Fruit fly (Drosophila melanogaster) whole organism, embryonic: ENCODE measurements around the gene CG9393.

Source experiments
- B-H1 ChIP-seq: fragments of 200-800 bp; sonication (Bioruptor generic); IDR thresholded peaks from 3 replicates; pipeline ENCODE4 v1.3.6; 2022; ENCODE audit warnings: missing biosample characterization, missing genetic modification characterization
- Bdp1 ChIP-seq: fragments of 200-800 bp; sonication (Bioruptor generic); optimal IDR thresholded peaks from 3 replicates; lab custom pipeline; 2016; ENCODE audit warnings: missing biosample characterization, missing genetic modification characterization
- CG10366 ChIP-seq: fragments of 200-800 bp; sonication (Bioruptor generic); IDR thresholded peaks from 2 replicates; pipeline ENCODE4 v1.3.6; 2022; ENCODE audit warnings: missing biosample characterization, missing genetic modification characterization
- CG10654 ChIP-seq: fragments of 200-800 bp; sonication (Bioruptor generic); optimal IDR thresholded peaks from 2 replicates; lab custom pipeline; 2016; ENCODE audit warnings: missing biosample characterization, missing genetic modification characterization
- CG12299 ChIP-seq: fragments of 200-800 bp; sonication (Bioruptor generic); optimal IDR thresholded peaks from 2 replicates; lab custom pipeline; 2018; ENCODE audit warnings: missing biosample characterization, mild to moderate bottlenecking, missing genetic modification characterization
- CG13296 ChIP-seq: fragments of 200-800 bp; sonication (Bioruptor generic); optimal IDR thresholded peaks from 3 replicates; lab custom pipeline; 2018; ENCODE audit warnings: missing biosample characterization, mild to moderate bottlenecking, missing genetic modification characterization
- CG14014 ChIP-seq: fragments of 200-800 bp; sonication (Bioruptor generic); IDR thresholded peaks from 2 replicates; pipeline ENCODE4 v1.3.6; 2022; ENCODE audit warnings: missing biosample characterization, missing genetic modification characterization
- CG14050 ChIP-seq: fragments of 200-800 bp; sonication (Bioruptor generic); IDR thresholded peaks from 3 replicates; pipeline ENCODE4 v1.3.6; 2022; ENCODE audit warnings: missing biosample characterization, missing genetic modification characterization
- CG15696 ChIP-seq: fragments of 200-800 bp; sonication (Bioruptor generic); optimal IDR thresholded peaks from 2 replicates; lab custom pipeline; 2019; ENCODE audit warnings: missing biosample characterization, mild to moderate bottlenecking, missing genetic modification characterization, moderate library complexity
- CG18011 ChIP-seq: fragments of 200-800 bp; sonication (Bioruptor generic); optimal IDR thresholded peaks from 2 replicates; lab custom pipeline; 2017; ENCODE audit warnings: missing biosample characterization, missing genetic modification characterization, mild to moderate bottlenecking, moderate library complexity, missing genotype
- CG30403 ChIP-seq: fragments of 200-800 bp; sonication (Bioruptor generic); optimal IDR thresholded peaks from 3 replicates; lab custom pipeline; 2016; ENCODE audit warnings: missing biosample characterization, missing genetic modification characterization
- CG33213 ChIP-seq: fragments of 200-800 bp; sonication (Bioruptor generic); optimal IDR thresholded peaks from 3 replicates; lab custom pipeline; 2016; ENCODE audit warnings: missing biosample characterization, missing genetic modification characterization
- CG4404 ChIP-seq: fragments of 200-800 bp; sonication (Bioruptor generic); IDR thresholded peaks from 2 replicates; pipeline ENCODE4 v1.3.6; 2022; ENCODE audit warnings: missing biosample characterization, missing genetic modification characterization
- CG5953 ChIP-seq: fragments of 200-800 bp; sonication (Bioruptor generic); IDR thresholded peaks from 2 replicates; pipeline ENCODE4 v1.3.6; 2022; ENCODE audit warnings: missing biosample characterization, missing genetic modification characterization
- CG6654 ChIP-seq: fragments of 200-800 bp; sonication (Bioruptor generic); optimal IDR thresholded peaks from 2 replicates; lab custom pipeline; 2017; ENCODE audit warnings: missing biosample characterization, mild to moderate bottlenecking, missing genetic modification characterization
- CG6683 ChIP-seq: fragments of 200-800 bp; sonication (Bioruptor generic); optimal IDR thresholded peaks from 2 replicates; lab custom pipeline; 2017; ENCODE audit warnings: missing biosample characterization, mild to moderate bottlenecking, missing genetic modification characterization, missing genetic modification reagents
- CG6854 ChIP-seq: fragments of 200-800 bp; sonication (Bioruptor generic); optimal IDR thresholded peaks from 3 replicates; lab custom pipeline; 2017; ENCODE audit warnings: missing biosample characterization, mild to moderate bottlenecking, missing genetic modification characterization
- CG7786 ChIP-seq: fragments of 200-800 bp; sonication (Bioruptor generic); optimal IDR thresholded peaks from 2 replicates; lab custom pipeline; 2016; ENCODE audit warnings: missing biosample characterization, missing genetic modification characterization
- CG7987 ChIP-seq: fragments of 200-800 bp; sonication (Bioruptor generic); optimal IDR thresholded peaks from 2 replicates; lab custom pipeline; 2018; ENCODE audit warnings: missing biosample characterization, mild to moderate bottlenecking, missing genetic modification characterization, moderate library complexity
- CG8290 ChIP-seq, 3 experiments: fragments of 200-800 bp; sonication (Bioruptor generic); optimal IDR thresholded peaks; 2 replicates each; lab custom pipeline; 2016 to 2019; ENCODE audit warnings: missing biosample characterization in 3 of 3, missing genetic modification characterization in 3 of 3, mild to moderate bottlenecking in 2 of 3, moderate library complexity in 1 of 3
- CG8944 ChIP-seq: fragments of 200-800 bp; sonication (Bioruptor generic); optimal IDR thresholded peaks from 3 replicates; lab custom pipeline; 2016; ENCODE audit warnings: missing biosample characterization, missing genetic modification characterization
- CTCF ChIP-seq: fragments of 200-800 bp; sonication (Bioruptor generic); optimal IDR thresholded peaks from 2 replicates; lab custom pipeline; 2017; ENCODE audit warnings: missing biosample characterization, mild to moderate bottlenecking, missing genetic modification characterization, moderate library complexity
- Dek ChIP-seq: fragments of 200-800 bp; sonication (Bioruptor generic); optimal IDR thresholded peaks from 3 replicates; lab custom pipeline; 2019; ENCODE audit warnings: missing biosample characterization, mild to moderate bottlenecking, missing genetic modification characterization, moderate library complexity
- HmgD ChIP-seq: fragments of 200-800 bp; sonication (Bioruptor generic); optimal IDR thresholded peaks from 3 replicates; lab custom pipeline; 2016; ENCODE audit warnings: missing biosample characterization, missing genetic modification characterization
- Nf-YA ChIP-seq: fragments of 200-800 bp; sonication (Bioruptor generic); IDR thresholded peaks from 2 replicates; pipeline ENCODE4 v1.3.6; 2022; ENCODE audit warnings: missing biosample characterization, missing genetic modification characterization
- Spps ChIP-seq: fragments of 200-800 bp; sonication (Bioruptor generic); optimal IDR thresholded peaks from 2 replicates; lab custom pipeline; 2018; ENCODE audit warnings: missing biosample characterization, mild to moderate bottlenecking, missing genetic modification characterization
- Usf ChIP-seq: fragments of 200-800 bp; sonication (Bioruptor generic); optimal IDR thresholded peaks from 2 replicates; lab custom pipeline; 2017; ENCODE audit warnings: missing genotype, missing biosample characterization, missing genetic modification characterization
- al ChIP-seq: fragments of 200-800 bp; sonication (Bioruptor generic); IDR thresholded peaks from 2 replicates; pipeline ENCODE4 v1.3.6; 2022; ENCODE audit warnings: missing biosample characterization, missing genetic modification characterization
- ap ChIP-seq: fragments of 200-800 bp; sonication (Bioruptor generic); IDR thresholded peaks from 2 replicates; pipeline ENCODE4 v1.3.6; 2022; ENCODE audit warnings: missing biosample characterization, missing genetic modification characterization
- az2 ChIP-seq: fragments of 200-800 bp; sonication (Bioruptor generic); optimal IDR thresholded peaks from 3 replicates; lab custom pipeline; 2016; ENCODE audit warnings: missing biosample characterization, missing genetic modification characterization
- bbx ChIP-seq: fragments of 200-800 bp; sonication (Bioruptor generic); IDR thresholded peaks from 2 replicates; pipeline ENCODE4 v1.3.6; 2022; ENCODE audit warnings: missing biosample characterization, missing genetic modification characterization; ENCODE audit not compliant: partially characterized antibody
- bowl ChIP-seq: fragments of 200-800 bp; sonication (Bioruptor generic); IDR thresholded peaks from 2 replicates; pipeline ENCODE4 v1.3.6; 2022; ENCODE audit warnings: missing biosample characterization, missing genetic modification characterization
- btn ChIP-seq: fragments of 200-800 bp; sonication (Bioruptor generic); optimal IDR thresholded peaks from 2 replicates; lab custom pipeline; 2016; ENCODE audit warnings: missing biosample characterization, missing genetic modification characterization
- dpn ChIP-seq, 2 experiments: fragments of 200-800 bp; sonication (Bioruptor generic); optimal IDR thresholded peaks; 3 replicates each; lab custom pipeline; 2016; ENCODE audit warnings: missing biosample characterization in 2 of 2, missing genetic modification characterization in 2 of 2
- exex ChIP-seq: fragments of 200-800 bp; sonication (Bioruptor generic); optimal IDR thresholded peaks from 4 replicates; lab custom pipeline; 2018; ENCODE audit warnings: missing biosample characterization, mild to moderate bottlenecking, missing genetic modification characterization, moderate library complexity
- her ChIP-seq: fragments of 200-800 bp; sonication (Bioruptor generic); optimal IDR thresholded peaks from 2 replicates; lab custom pipeline; 2016; ENCODE audit warnings: missing biosample characterization, missing genetic modification characterization
- lbe ChIP-seq: fragments of 200-800 bp; sonication (Bioruptor generic); optimal IDR thresholded peaks from 2 replicates; lab custom pipeline; 2016; ENCODE audit warnings: missing biosample characterization, mild to moderate bottlenecking, missing genetic modification characterization
- lmd ChIP-seq: fragments of 200-800 bp; sonication (Bioruptor generic); IDR thresholded peaks from 2 replicates; pipeline ENCODE4 v1.3.6; 2022; ENCODE audit warnings: missing biosample characterization, missing genetic modification characterization
- nerfin-1 ChIP-seq: fragments of 200-800 bp; sonication (Bioruptor generic); optimal IDR thresholded peaks from 3 replicates; lab custom pipeline; 2019; ENCODE audit warnings: missing biosample characterization, mild to moderate bottlenecking, missing genetic modification characterization, moderate library complexity
- nmo ChIP-seq: fragments of 200-800 bp; sonication (Bioruptor generic); optimal IDR thresholded peaks from 2 replicates; lab custom pipeline; 2018; ENCODE audit warnings: missing biosample characterization, mild to moderate bottlenecking, missing genetic modification characterization, moderate library complexity
- onecut ChIP-seq: fragments of 200-800 bp; sonication (Bioruptor generic); IDR thresholded peaks from 2 replicates; pipeline ENCODE4 v1.3.6; 2022; ENCODE audit warnings: missing biosample characterization, missing genetic modification characterization
- pros ChIP-seq: fragments of 200-800 bp; sonication (Bioruptor generic); optimal IDR thresholded peaks from 3 replicates; lab custom pipeline; 2019; ENCODE audit warnings: missing biosample characterization, mild to moderate bottlenecking, missing genetic modification characterization, moderate library complexity
- repo ChIP-seq: fragments of 200-800 bp; sonication (Bioruptor generic); optimal IDR thresholded peaks from 2 replicates; lab custom pipeline; 2016; ENCODE audit warnings: missing biosample characterization, missing genetic modification characterization
- sima ChIP-seq: fragments of 200-800 bp; sonication (Bioruptor generic); optimal IDR thresholded peaks from 2 replicates; lab custom pipeline; 2016; ENCODE audit warnings: missing biosample characterization, missing genetic modification characterization
- ttk ChIP-seq: fragments of 200-800 bp; sonication (Bioruptor generic); IDR thresholded peaks from 2 replicates; pipeline ENCODE4 v2.1.2; 2022; ENCODE audit warnings: missing biosample characterization, missing genetic modification characterization
- tup ChIP-seq: fragments of 200-800 bp; sonication (Bioruptor generic); optimal IDR thresholded peaks from 2 replicates; lab custom pipeline; 2016; ENCODE audit warnings: missing biosample characterization, mild to moderate bottlenecking, missing genetic modification characterization, moderate library complexity
- unc-4 ChIP-seq: fragments of 200-800 bp; sonication (Bioruptor generic); IDR thresholded peaks from 2 replicates; pipeline ENCODE4 v1.3.6; 2022; ENCODE audit warnings: missing biosample characterization, missing genetic modification characterization; ENCODE audit not compliant: partially characterized antibody
- wor ChIP-seq: fragments of 200-800 bp; sonication (Bioruptor generic); IDR thresholded peaks from 2 replicates; pipeline ENCODE4 v1.3.6; 2022; ENCODE audit warnings: missing biosample characterization, missing genetic modification characterization

Gene CG9393

DNA sequence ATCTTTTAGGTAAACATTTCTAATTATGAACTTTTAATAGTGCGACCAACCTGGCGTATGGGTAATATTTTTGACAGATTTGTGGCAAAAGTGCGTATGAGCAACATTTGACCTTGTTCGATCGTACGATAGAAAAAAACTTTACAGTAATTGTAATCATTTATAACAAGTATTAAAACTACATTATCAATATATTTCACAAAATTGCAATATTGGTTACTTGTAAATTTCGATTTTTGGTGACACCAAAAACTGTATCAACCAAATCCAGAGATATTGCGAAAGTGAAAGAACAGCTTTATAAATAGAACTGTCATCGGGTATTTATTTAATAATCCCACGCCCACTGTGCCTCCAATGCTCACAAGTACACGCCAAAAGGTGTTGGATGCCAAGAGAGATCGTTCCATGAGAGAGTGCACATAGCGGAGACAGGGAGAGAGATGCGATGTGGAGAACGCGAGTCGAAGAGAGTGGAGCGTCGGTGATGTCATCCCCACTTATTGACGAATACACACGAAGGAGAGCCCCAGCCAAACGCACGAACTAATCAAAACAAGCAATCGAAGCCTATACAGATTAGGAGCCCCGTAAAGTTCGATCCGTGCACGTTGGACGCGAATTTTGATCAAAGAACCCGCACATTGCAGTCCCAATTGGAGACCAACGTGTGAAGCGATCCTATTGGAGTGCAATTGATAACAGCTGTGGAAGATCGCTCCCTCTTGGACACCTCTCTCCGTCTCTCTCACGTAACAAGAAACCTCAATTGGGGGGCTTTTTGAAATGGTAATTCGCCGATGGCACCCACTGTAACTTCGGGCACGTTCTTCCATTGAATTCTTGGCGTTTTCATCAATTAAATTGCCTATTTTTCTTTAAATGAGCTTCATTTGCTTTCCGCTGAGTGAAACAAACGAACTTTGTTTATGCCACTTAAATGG is 30.0 kb downstream of the CG9393 start (continued):
- peak; percentile 84 for TF ChIP-seq Bdp1
- TF ChIP-seq CG10366 (GFP tag; lab: Robert Waterston, UW), result peak; percentile 80
- TF ChIP-seq CG8944, result peak; percentile 82
- peak; percentile 84 for TF ChIP-seq Spps (tag; lab: Kevin White, UChicago)
- TF ChIP-seq B-H1 (GFP tag; lab: Robert Waterston, UW), result peak; percentile 79
- TF ChIP-seq nmo (GFP tag; lab: Kevin White, UChicago), result peak; percentile 98
- peak; percentile 57 for TF ChIP-seq HmgD (GFP tag; lab: Kevin White, UChicago)
- TF ChIP-seq her (GFP tag; lab: Kevin White, UChicago), result peak; percentile 81
- peak; percentile 95 for TF ChIP-seq az2
- TF ChIP-seq CG15696 (tag; lab: Kevin White, UChicago), result peak; percentile 71
- peak; percentile 63 for TF ChIP-seq ap (GFP tag; lab: Robert Waterston, UW)
- peak; percentile 90 for TF ChIP-seq wor (GFP tag; lab: Robert Waterston, UW)
- TF ChIP-seq CG4404 (GFP tag; lab: Robert Waterston, UW), result peak; percentile 86
- TF ChIP-seq repo, result peak; percentile 82
- peak; percentile 83 for TF ChIP-seq CG7987
- peak; percentile 78 for TF ChIP-seq sima (GFP tag; lab: Kevin White, UChicago)
- peak; percentile 80 for TF ChIP-seq btn (GFP tag; lab: Kevin White, UChicago)
- peak; percentile 96 for TF ChIP-seq Dek (tag; lab: Kevin White, UChicago)
- TF ChIP-seq Nf-YA (GFP tag; lab: Robert Waterston, UW), result peak; percentile 81
- TF ChIP-seq CG14050 (GFP tag; lab: Robert Waterston, UW), result peak; percentile 74
- peak; percentile 40; the same call in 1 of the 2 replicates for TF ChIP-seq CG5953 (GFP tag; lab: Robert Waterston, UW)
- TF ChIP-seq CTCF, result peak; percentile 71
- peak; percentile 99 for TF ChIP-seq pros (GFP tag; lab: Kevin White, UChicago)
- peak; percentile 78 for TF ChIP-seq ttk (GFP tag; lab: Robert Waterston, UW)
- TF ChIP-seq CG6683 (GFP tag; lab: Kevin White, UChicago), result peak; percentile 94
- TF ChIP-seq lbe (GFP tag; lab: Kevin White, UChicago), result peak; percentile 84
- TF ChIP-seq CG14014, result peak; percentile 89
- TF ChIP-seq bowl (GFP tag; lab: Robert Waterston, UW), result peak; percentile 40; the same call in 1 of the 2 replicates
- peak; percentile 93 for TF ChIP-seq CG12299
- TF ChIP-seq tup (GFP tag; lab: Kevin White, UChicago), result peak; percentile 65
- TF ChIP-seq CG6854 (GFP tag; lab: Kevin White, UChicago), result peak; percentile 97
- TF ChIP-seq al (GFP tag; lab: Robert Waterston, UW), result peak; percentile 86
- TF ChIP-seq CG10654 (GFP tag; lab: Kevin White, UChicago), result peak; percentile 95
- peak; percentile 99 for TF ChIP-seq CG30403 (GFP tag; lab: Kevin White, UChicago)
- peak; percentile 85 for TF ChIP-seq CG8290 (GFP tag; optimal IDR thresholded peaks at IDR 0.05; lab: Kevin White, UChicago)
- TF ChIP-seq CG8290 (tag; optimal IDR thresholded peaks at IDR 0.05; lab: Kevin White, UChicago), result peak; percentile 71 to 77
- TF ChIP-seq onecut, result peak; percentile 80
- TF ChIP-seq dpn (GFP tag; optimal IDR thresholded peaks at IDR 0.05; lab: Kevin White, UChicago), result peak; percentile 94 to 95
- peak; percentile 88 for TF ChIP-seq CG18011 (GFP tag; lab: Kevin White, UChicago)
- TF ChIP-seq CG33213, result peak; percentile 67
- peak; percentile 94 for TF ChIP-seq lmd (GFP tag; lab: Robert Waterston, UW)
- 0 out of 2 replicates have a peak, but pooled peaks have one; percentile 25 for TF ChIP-seq unc-4 (GFP tag; lab: Robert Waterston, UW)
- peak; percentile 90 for TF ChIP-seq CG7786 (GFP tag; lab: Kevin White, UChicago)
- TF ChIP-seq CG6654, result peak; percentile 90
- TF ChIP-seq nerfin-1 (tag; lab: Kevin White, UChicago), result peak; percentile 94
- TF ChIP-seq bbx, result no peak; the same call in 1 of the 2 replicates
- peak; percentile 44 for TF ChIP-seq exex
- peak; percentile 98 for TF ChIP-seq CG13296 (GFP tag; lab: Kevin White, UChicago)
- peak; percentile 96 for TF ChIP-seq Usf
